Worm (Caenorhabditis elegans) whole organism, L2 larva: ENCODE data around the gene F10C1.9.

ENCODE experiments used
- C34F6.9 ChIP-seq: fragments of 150-350 bp; optimal IDR thresholded peaks from 2 replicates; lab custom pipeline; 2014; ENCODE audit warnings: missing biosample characterization, missing genetic modification characterization
- F13H6.1 ChIP-seq: sonication (generic microtip); optimal IDR thresholded peaks from 2 replicates; lab custom pipeline; 2016; ENCODE audit warnings: missing genetic modification characterization, missing compliant biosample characterization
- R02D3.7 ChIP-seq: fragments of 150-350 bp; optimal IDR thresholded peaks from 2 replicates; lab custom pipeline; 2014; ENCODE audit warnings: missing biosample characterization, missing genetic modification characterization
- Y55F3AM.14 ChIP-seq: fragments of 200-800 bp; sonication (Bioruptor generic); optimal IDR thresholded peaks from 2 replicates; lab custom pipeline; 2018; ENCODE audit warnings: mild to moderate bottlenecking, missing genetic modification characterization, missing compliant biosample characterization
- alr-1 ChIP-seq: fragments of 150-350 bp; optimal IDR thresholded peaks from 2 replicates; lab custom pipeline; 2014; ENCODE audit warnings: missing biosample characterization, missing genetic modification characterization
- aly-2 ChIP-seq: fragments of 150-350 bp; optimal IDR thresholded peaks from 2 replicates; lab custom pipeline; 2014; ENCODE audit warnings: missing biosample characterization, missing genetic modification characterization
- ama-1 ChIP-seq: fragments of 150-350 bp; optimal IDR thresholded peaks from 2 replicates; lab custom pipeline; 2018; ENCODE audit warnings: inconsistent platforms
- blmp-1 ChIP-seq: sonication (generic microtip); optimal IDR thresholded peaks from 2 replicates; lab custom pipeline; 2017; ENCODE audit warnings: missing genetic modification characterization, mild to moderate bottlenecking, missing compliant biosample characterization, antibody characterized with exemption, moderate library complexity; ENCODE audit not compliant: insufficient read depth
- ceh-16 ChIP-seq: fragments of 150-350 bp; optimal IDR thresholded peaks from 2 replicates; lab custom pipeline; 2014; ENCODE audit warnings: missing biosample characterization, missing genetic modification characterization
- ceh-82 ChIP-seq: fragments of 150-350 bp; optimal IDR thresholded peaks from 2 replicates; lab custom pipeline; 2014; ENCODE audit warnings: missing biosample characterization, missing genetic modification characterization
- crh-2 ChIP-seq: sonication (generic microtip); optimal IDR thresholded peaks from 2 replicates; lab custom pipeline; 2017; ENCODE audit warnings: missing biosample characterization, missing genetic modification characterization
- dmd-4 ChIP-seq: sonication (generic microtip); optimal IDR thresholded peaks from 2 replicates; lab custom pipeline; 2017; ENCODE audit warnings: missing biosample characterization, missing genetic modification characterization
- elt-1 ChIP-seq: fragments of 150-350 bp; optimal IDR thresholded peaks from 2 replicates; lab custom pipeline; 2014; ENCODE audit warnings: missing biosample characterization, missing genetic modification characterization
- elt-3 ChIP-seq: sonication (generic microtip); optimal IDR thresholded peaks from 2 replicates; lab custom pipeline; 2017; ENCODE audit warnings: missing biosample characterization, missing genetic modification characterization
- fos-1 ChIP-seq: fragments of 150-350 bp; optimal IDR thresholded peaks from 2 replicates; lab custom pipeline; 2014; ENCODE audit warnings: missing biosample characterization, missing genetic modification characterization
- lsy-2 ChIP-seq, 2 experiments: fragments of 150-350 bp in 1 of 2; sonication (generic microtip) in 1 of 2; optimal IDR thresholded peaks; 2 replicates each; lab custom pipeline; 2014 to 2017; ENCODE audit warnings: missing biosample characterization in 2 of 2, missing genetic modification characterization in 2 of 2
- mbf-1 ChIP-seq: sonication (generic microtip); optimal IDR thresholded peaks from 2 replicates; lab custom pipeline; 2017; ENCODE audit warnings: missing biosample characterization, missing genetic modification characterization
- nhr-10 ChIP-seq: sonication (generic microtip); optimal IDR thresholded peaks from 2 replicates; lab custom pipeline; 2017; ENCODE audit warnings: missing biosample characterization, missing genetic modification characterization
- nhr-129 ChIP-seq: fragments of 150-350 bp; optimal IDR thresholded peaks from 2 replicates; lab custom pipeline; 2014; ENCODE audit warnings: missing biosample characterization, missing genetic modification characterization
- nhr-23 ChIP-seq: fragments of 150-350 bp; optimal IDR thresholded peaks from 2 replicates; lab custom pipeline; 2014; ENCODE audit warnings: missing biosample characterization, missing genetic modification reagents, missing genetic modification characterization
- nhr-237 ChIP-seq: fragments of 150-350 bp; optimal IDR thresholded peaks from 2 replicates; lab custom pipeline; 2014; ENCODE audit warnings: missing biosample characterization, missing genetic modification characterization
- nhr-6 ChIP-seq: fragments of 150-350 bp; optimal IDR thresholded peaks from 2 replicates; lab custom pipeline; 2014; ENCODE audit warnings: missing biosample characterization, missing genetic modification characterization
- nhr-77 ChIP-seq: fragments of 150-350 bp; optimal IDR thresholded peaks from 2 replicates; lab custom pipeline; 2014; ENCODE audit warnings: missing biosample characterization, missing genetic modification characterization
- sem-4 ChIP-seq: fragments of 150-350 bp; optimal IDR thresholded peaks from 2 replicates; lab custom pipeline; 2014; ENCODE audit warnings: missing biosample characterization, missing genetic modification reagents, missing genetic modification characterization
- skn-1 ChIP-seq: sonication (generic microtip); optimal IDR thresholded peaks from 2 replicates; lab custom pipeline; 2017; ENCODE audit warnings: missing biosample characterization, missing genetic modification characterization
- sma-3 ChIP-seq: sonication (generic microtip); optimal IDR thresholded peaks from 2 replicates; lab custom pipeline; 2016; ENCODE audit warnings: missing genetic modification reagents, missing genetic modification characterization, missing compliant biosample characterization
- unc-39 ChIP-seq: fragments of 150-350 bp; optimal IDR thresholded peaks from 2 replicates; lab custom pipeline; 2014; ENCODE audit warnings: missing biosample characterization, missing genetic modification characterization
- unc-55 ChIP-seq: fragments of 150-350 bp; sonication (generic microtip); optimal IDR thresholded peaks from 3 replicates; lab custom pipeline; 2014; ENCODE audit warnings: missing biosample characterization, missing genetic modification reagents, missing genetic modification characterization
- unc-62 ChIP-seq: fragments of 150-350 bp; optimal IDR thresholded peaks from 2 replicates; lab custom pipeline; 2014; ENCODE audit warnings: missing biosample characterization, missing genetic modification reagents, missing genetic modification characterization
- zag-1 ChIP-seq: fragments of 150-350 bp; optimal IDR thresholded peaks from 2 replicates; lab custom pipeline; 2014; ENCODE audit warnings: missing biosample characterization, missing genetic modification characterization
- ztf-1 ChIP-seq: fragments of 200-800 bp; sonication (Bioruptor generic); conservative IDR thresholded peaks from 2 replicates; pipeline ENCODE4 v1.3.6; 2022; ENCODE audit warnings: missing genetic modification characterization, missing compliant biosample characterization
- ztf-4 ChIP-seq: fragments of 150-350 bp; optimal IDR thresholded peaks from 2 replicates; lab custom pipeline; 2014; ENCODE audit warnings: missing biosample characterization, missing genetic modification characterization

The F10C1.9 gene

ce11 chrII:5742767-5743166 is 2.3 kb downstream of the F10C1.9 start:
- peak; percentile 46 for TF ChIP-seq fos-1
- no peak for TF ChIP-seq nhr-23 (tag; lab: Kevin White, UChicago)
- no peak for TF ChIP-seq skn-1
- TF ChIP-seq elt-3 (tag; lab: Kevin White, UChicago): no peak
- TF ChIP-seq lsy-2 (tag; optimal IDR thresholded peaks at IDR 0.05; lab: Kevin White, UChicago): no peak

- no peak for TF ChIP-seq unc-55
- TF ChIP-seq nhr-237 (tag; lab: Kevin White, UChicago): no peak
- no peak for TF ChIP-seq ztf-1 (GFP tag; lab: Robert Waterston, UW)
- TF ChIP-seq blmp-1 (tag; lab: Kevin White, UChicago): no peak
- no peak for TF ChIP-seq skn-1
- no peak for TF ChIP-seq nhr-77
- no peak for TF ChIP-seq nhr-10
- no peak for TF ChIP-seq alr-1 (tag; lab: Kevin White, UChicago)
- TF ChIP-seq nhr-6 (tag; lab: Kevin White, UChicago): no peak
- TF ChIP-seq aly-2: no peak
- TF ChIP-seq F13H6.1 (tag; lab: Kevin White, UChicago): no peak
- no peak for TF ChIP-seq crh-2 (tag; lab: Kevin White, UChicago)
- TF ChIP-seq sem-4 (tag; lab: Kevin White, UChicago): no peak
- no peak for TF ChIP-seq ama-1
- TF ChIP-seq dmd-4 (tag; lab: Kevin White, UChicago): no peak
- TF ChIP-seq, all 48 proteins: peak for 0
These were observed 6.3 kb downstream of the F10C1.9 start, which contains the start of gene hlh-14 for ce11 chrII:5738795-5739194. Gene hlh-14 (minus strand): TSS chrII:5738895.

ce11 chrII:5736599-5736998 is 8.5 kb downstream of the F10C1.9 start:
- no peak for TF ChIP-seq Y55F3AM.14 (GFP tag; lab: Kevin White, UChicago)
- TF ChIP-seq, all 48 proteins: peak for 0

ce11 chrII:5735744-5736143 is 9.3 kb downstream of the F10C1.9 start:
- TF ChIP-seq fos-1 (no peak), blmp-1 (tag; lab: Kevin White, UChicago) (no peak), ceh-16 (tag; lab: Kevin White, UChicago) (peak; percentile 94), elt-1 (tag; lab: Kevin White, UChicago) (peak; percentile 20), R02D3.7 (tag; lab: Kevin White, UChicago) (no peak)
- TF ChIP-seq, all 48 proteins: peak for 2

- no peak for TF ChIP-seq nhr-237 (tag; lab: Kevin White, UChicago)
- no peak for TF ChIP-seq ztf-4
- no peak for TF ChIP-seq elt-1 (tag; lab: Kevin White, UChicago)
- TF ChIP-seq mbf-1 (tag; lab: Kevin White, UChicago): no peak
- no peak for TF ChIP-seq blmp-1 (tag; lab: Kevin White, UChicago)
- no peak for TF ChIP-seq fos-1
- TF ChIP-seq unc-62 (GFP tag; lab: Kevin White, UChicago): no peak
These were observed 10.2 kb downstream of the F10C1.9 start for ce11 chrII:5734883-5735282.

ce11 chrII:5730343-5731083 is 14.6 kb downstream of the F10C1.9 start, which contains the start of the genes C18A3.7 and C18A3.11:
Gene C18A3.7 (minus strand): TSS chrII:5730443.
Gene C18A3.11 (plus strand): TSS chrII:5731033.
- no peak for TF ChIP-seq F13H6.1 (tag; lab: Kevin White, UChicago)
- TF ChIP-seq skn-1: no peak
- TF ChIP-seq R02D3.7 (tag; lab: Kevin White, UChicago): no peak
- no peak for TF ChIP-seq ceh-82 (tag; lab: Kevin White, UChicago)
- no peak for TF ChIP-seq nhr-23 (tag; lab: Kevin White, UChicago)
- TF ChIP-seq zag-1 (tag; lab: Kevin White, UChicago): no peak
- no peak for TF ChIP-seq elt-1 (tag; lab: Kevin White, UChicago)
- no peak for TF ChIP-seq unc-39 (tag; lab: Kevin White, UChicago)
- no peak for TF ChIP-seq nhr-6 (tag; lab: Kevin White, UChicago)
- TF ChIP-seq sma-3 (GFP tag; lab: Kevin White, UChicago): no peak
- no peak for TF ChIP-seq fos-1
- no peak for TF ChIP-seq C34F6.9
- TF ChIP-seq ztf-4: no peak
- TF ChIP-seq mbf-1 (tag; lab: Kevin White, UChicago): no peak
- TF ChIP-seq nhr-129: no peak
- TF ChIP-seq aly-2: no peak
